Fruit fly (Drosophila melanogaster): ENCODE results near the gene Ggt-1.
A peak's percentile ranks its signal among the peaks of the same experiment; 100 is the strongest.

The Ggt-1 gene

DNA sequence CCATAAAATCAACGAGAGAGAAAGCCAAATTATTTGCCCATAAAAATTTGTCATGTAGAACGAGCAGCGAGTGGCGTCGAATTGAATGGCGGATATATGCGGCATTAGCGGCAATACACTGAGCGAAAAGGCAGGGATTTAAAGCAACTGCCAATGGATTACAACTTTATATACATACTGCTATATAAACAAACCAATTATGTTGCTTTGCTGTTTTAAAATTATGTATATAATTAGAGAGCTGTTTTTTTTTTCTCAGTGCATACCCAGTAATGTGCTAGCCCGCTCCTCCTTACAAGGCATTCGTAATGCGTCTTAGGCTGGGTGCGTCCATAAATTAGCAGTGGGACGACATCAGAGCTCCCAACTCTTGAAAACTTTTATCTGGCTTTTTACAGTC, 44.4 kb downstream of the Ggt-1 start (continued):
- 0 out of 2 replicates have a peak, but pooled peaks have one; percentile 23 for TF ChIP-seq seq (GFP tag; IDR thresholded peaks at IDR 0.05)
- TF ChIP-seq jigr1 (GFP tag; IDR thresholded peaks at IDR 0.05) = no peak
- no peak for TF ChIP-seq CG17186 (GFP tag; optimal IDR thresholded peaks at IDR 0.05)
- peak; percentile 26 for TF ChIP-seq CG15269 (tag; optimal IDR thresholded peaks at IDR 0.05)
- no peak for TF ChIP-seq Lpt (GFP tag; optimal IDR thresholded peaks at IDR 0.05)
- TF ChIP-seq fu2 (GFP tag; optimal IDR thresholded peaks at IDR 0.05) = no peak
- no peak for TF ChIP-seq tap (tag; optimal IDR thresholded peaks at IDR 0.05)
- no peak for TF ChIP-seq yki (optimal IDR thresholded peaks at IDR 0.05)
- TF ChIP-seq CG9727 (GFP tag; optimal IDR thresholded peaks at IDR 0.05) = no peak
- TF ChIP-seq gce (GFP tag; IDR thresholded peaks at IDR 0.05) = no peak
- no peak for TF ChIP-seq zen (tag; optimal IDR thresholded peaks at IDR 0.05)
- peak; percentile 71 for TF ChIP-seq CG18599 (GFP tag; optimal IDR thresholded peaks at IDR 0.05)
- TF ChIP-seq Abd-B (GFP tag; optimal IDR thresholded peaks at IDR 0.05) = peak; percentile 13
- no peak for TF ChIP-seq eyg (GFP tag; optimal IDR thresholded peaks at IDR 0.05)
- no peak for TF ChIP-seq br (optimal IDR thresholded peaks at IDR 0.05)
- no peak for TF ChIP-seq sim (GFP tag; IDR thresholded peaks at IDR 0.05)
- TF ChIP-seq Rx (GFP tag; IDR thresholded peaks at IDR 0.05) = no peak
- TF ChIP-seq mam (GFP tag; optimal IDR thresholded peaks at IDR 0.05) = no peak
- TF ChIP-seq Blimp-1 (GFP tag; optimal IDR thresholded peaks at IDR 0.05) = no peak
- no peak for TF ChIP-seq Jarid2 (GFP tag; optimal IDR thresholded peaks at IDR 0.05)
- no peak for TF ChIP-seq CG3838 (GFP tag; optimal IDR thresholded peaks at IDR 0.05)
- no peak for TF ChIP-seq Gsc (GFP tag; IDR thresholded peaks at IDR 0.05)
- TF ChIP-seq Ssrp (tag; optimal IDR thresholded peaks at IDR 0.05) = no peak
- no peak for TF ChIP-seq MBD-R2 (GFP tag; IDR thresholded peaks at IDR 0.05)
- no peak for TF ChIP-seq CG34422 (GFP tag; IDR thresholded peaks at IDR 0.05)
- TF ChIP-seq CG9437 (GFP tag; optimal IDR thresholded peaks at IDR 0.05) = no peak
- TF ChIP-seq gsb (GFP tag; IDR thresholded peaks at IDR 0.05) = no peak
- no peak for TF ChIP-seq Doc3 (GFP tag; IDR thresholded peaks at IDR 0.05; ENCODE audit: partially characterized antibody)
- TF ChIP-seq aop (GFP tag; IDR thresholded peaks at IDR 0.05) = no peak
- TF ChIP-seq lilli (GFP tag; optimal IDR thresholded peaks at IDR 0.05) = peak; percentile 42
- no peak for TF ChIP-seq luna (GFP tag; optimal IDR thresholded peaks at IDR 0.05)
- TF ChIP-seq lmd (GFP tag; IDR thresholded peaks at IDR 0.05) = peak; percentile 46
- no peak for TF ChIP-seq Dref (GFP tag; IDR thresholded peaks at IDR 0.05)
- TF ChIP-seq unc-4 (GFP tag; IDR thresholded peaks at IDR 0.05; ENCODE audit: partially characterized antibody) = no peak
- peak; percentile 5 for TF ChIP-seq phol (tag; optimal IDR thresholded peaks at IDR 0.05)
- no peak for TF ChIP-seq CG3995 (GFP tag; optimal IDR thresholded peaks at IDR 0.05)
- no peak for TF ChIP-seq kah (GFP tag; optimal IDR thresholded peaks at IDR 0.05)
- TF ChIP-seq zfh2 (GFP tag; optimal IDR thresholded peaks at IDR 0.05) = no peak
- TF ChIP-seq CG9932 (GFP tag; IDR thresholded peaks at IDR 0.05) = peak; percentile 56
- TF ChIP-seq CG4360 (GFP tag; IDR thresholded peaks at IDR 0.05) = no peak
- TF ChIP-seq Nf-YB (GFP tag; optimal IDR thresholded peaks at IDR 0.05) = no peak
- TF ChIP-seq CG1832 (GFP tag; optimal IDR thresholded peaks at IDR 0.05) = no peak
- TF ChIP-seq Camta (GFP tag; optimal IDR thresholded peaks at IDR 0.05) = no peak
- no peak for TF ChIP-seq pum (GFP tag; optimal IDR thresholded peaks at IDR 0.05)
- peak; percentile 49 for TF ChIP-seq CG10366 (GFP tag; IDR thresholded peaks at IDR 0.05)
- TF ChIP-seq repo (GFP tag; optimal IDR thresholded peaks at IDR 0.05) = no peak
- no peak for TF ChIP-seq cad (GFP tag; optimal IDR thresholded peaks at IDR 0.05)
- TF ChIP-seq Max (GFP tag; optimal IDR thresholded peaks at IDR 0.05) = no peak
- TF ChIP-seq Oaz (GFP tag; IDR thresholded peaks at IDR 0.05) = no peak
- TF ChIP-seq CG4328 (GFP tag; optimal IDR thresholded peaks at IDR 0.05) = no peak
- no peak for TF ChIP-seq knrl (GFP tag; IDR thresholded peaks at IDR 0.05; ENCODE audit: partially characterized antibody)
- TF ChIP-seq BEAF-32 (GFP tag; optimal IDR thresholded peaks at IDR 0.05) = no peak
- no peak for TF ChIP-seq CG2129 (GFP tag; IDR thresholded peaks at IDR 0.05; ENCODE audit: partially characterized antibody)

Data from whole organism, embryonic.